Worm (Caenorhabditis elegans) whole organism, L2 larva: ENCODE results near the gene Y54F10BM.12.

Experiments used
- F13H6.1 ChIP-seq: sonication (generic microtip); optimal IDR thresholded peaks from 2 replicates; lab custom pipeline; 2016; ENCODE audit warnings: missing genetic modification characterization, missing compliant biosample characterization
- ama-1 ChIP-seq: fragments of 150-350 bp; optimal IDR thresholded peaks from 2 replicates; lab custom pipeline; 2018; ENCODE audit warnings: inconsistent platforms
- ceh-16 ChIP-seq: fragments of 150-350 bp; optimal IDR thresholded peaks from 2 replicates; lab custom pipeline; 2014; ENCODE audit warnings: missing biosample characterization, missing genetic modification characterization
- ceh-82 ChIP-seq: fragments of 150-350 bp; optimal IDR thresholded peaks from 2 replicates; lab custom pipeline; 2014; ENCODE audit warnings: missing biosample characterization, missing genetic modification characterization
- egl-27 ChIP-seq: sonication (generic microtip); optimal IDR thresholded peaks from 3 replicates; lab custom pipeline; 2017; ENCODE audit warnings: missing biosample characterization, missing genetic modification reagents, missing genetic modification characterization
- elt-3 ChIP-seq: sonication (generic microtip); optimal IDR thresholded peaks from 2 replicates; lab custom pipeline; 2017; ENCODE audit warnings: missing biosample characterization, missing genetic modification characterization
- gmeb-1 ChIP-seq: fragments of 150-350 bp; optimal IDR thresholded peaks from 2 replicates; lab custom pipeline; 2014; ENCODE audit warnings: missing biosample characterization, missing genetic modification characterization
- lsy-2 ChIP-seq, 2 experiments: fragments of 150-350 bp in 1 of 2; sonication (generic microtip) in 1 of 2; optimal IDR thresholded peaks; 2 replicates each; lab custom pipeline; 2014 to 2017; ENCODE audit warnings: missing biosample characterization in 2 of 2, missing genetic modification characterization in 2 of 2
- mab-5 ChIP-seq: fragments of 150-350 bp; optimal IDR thresholded peaks from 2 replicates; lab custom pipeline; 2014; ENCODE audit warnings: missing biosample characterization, missing genetic modification characterization
- nhr-11 ChIP-seq: fragments of 150-350 bp; optimal IDR thresholded peaks from 2 replicates; lab custom pipeline; 2014; ENCODE audit warnings: missing biosample characterization, missing genetic modification characterization
- nhr-12 ChIP-seq: fragments of 150-350 bp; optimal IDR thresholded peaks from 2 replicates; lab custom pipeline; 2014; ENCODE audit warnings: missing biosample characterization, missing genetic modification characterization
- nhr-129 ChIP-seq: fragments of 150-350 bp; optimal IDR thresholded peaks from 2 replicates; lab custom pipeline; 2014; ENCODE audit warnings: missing biosample characterization, missing genetic modification characterization
- nhr-237 ChIP-seq: fragments of 150-350 bp; optimal IDR thresholded peaks from 2 replicates; lab custom pipeline; 2014; ENCODE audit warnings: missing biosample characterization, missing genetic modification characterization
- nhr-77 ChIP-seq: fragments of 150-350 bp; optimal IDR thresholded peaks from 2 replicates; lab custom pipeline; 2014; ENCODE audit warnings: missing biosample characterization, missing genetic modification characterization

- TF ChIP-seq nhr-77 (tag; lab: Kevin White, UChicago) (no peak), ceh-82 (tag; lab: Kevin White, UChicago) (no peak), egl-27 (tag; lab: Kevin White, UChicago) (no peak), gmeb-1 (tag; lab: Kevin White, UChicago) (no peak), ceh-16 (tag; lab: Kevin White, UChicago) (no peak), lsy-2 (tag; optimal IDR thresholded peaks at IDR 0.05; lab: Kevin White, UChicago) (no peak), F13H6.1 (tag; lab: Kevin White, UChicago) (no peak), nhr-11 (tag; lab: Kevin White, UChicago) (no peak), nhr-12 (tag; lab: Kevin White, UChicago) (no peak), elt-3 (tag; lab: Kevin White, UChicago) (no peak), nhr-237 (tag; lab: Kevin White, UChicago) (no peak), nhr-129 (tag; lab: Kevin White, UChicago) (no peak), ama-1 (lab: Kevin White, UChicago) (no peak), mab-5 (tag; lab: Kevin White, UChicago) (no peak)
Measured at ce11 chrIII:2280569-2280968, 48.9 kb downstream of the Y54F10BM.12 start, which contains the start of gene Y54F10BM.22.
